Worm (Caenorhabditis elegans): ENCODE results near the gene Y4C6B.7.

DNA sequence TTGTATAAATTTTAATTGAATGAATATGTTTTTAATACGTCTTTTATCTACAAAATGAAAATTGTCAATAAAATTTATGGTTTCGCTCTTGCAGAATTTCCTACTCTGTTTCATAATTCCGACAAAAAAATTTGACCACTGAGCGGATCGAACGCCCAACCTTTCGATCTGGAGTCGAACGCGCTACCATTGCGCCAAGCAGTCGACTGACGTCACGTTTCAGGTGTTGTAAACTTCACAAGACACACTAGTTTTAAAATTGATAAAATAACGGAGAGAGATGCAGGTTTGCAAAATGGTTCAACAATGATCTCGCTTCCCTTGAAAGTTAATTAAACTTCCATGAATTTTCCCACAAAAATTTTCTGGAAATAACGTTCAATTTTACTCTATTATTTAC is 9.1 kb downstream of the Y4C6B.7 start:
- TF ChIP-seq cog-1 (tag; optimal IDR thresholded peaks at IDR 0.05), result no peak
- TF ChIP-seq T22C8.4 (GFP tag; IDR thresholded peaks at IDR 0.05), result no peak
- TF ChIP-seq med-1 (GFP tag; optimal IDR thresholded peaks at IDR 0.05; ENCODE audit: insufficient read depth), result no peak
- no peak for TF ChIP-seq flt-1 (GFP tag; IDR thresholded peaks at IDR 0.05)

All from whole organism, midembryonic.